Fruit fly (Drosophila melanogaster) whole organism, embryonic: ENCODE results near the gene CG17572.

Experiments used
- Aef1 ChIP-seq: fragments of 200-800 bp; sonication (Bioruptor generic); IDR thresholded peaks from 3 replicates; pipeline ENCODE4 v1.3.6; 2022; ENCODE audit warnings: missing biosample characterization, missing genetic modification characterization
- CG10321 ChIP-seq: fragments of 200-800 bp; sonication (Bioruptor generic); IDR thresholded peaks from 2 replicates; pipeline ENCODE4 v1.3.6; 2022; ENCODE audit warnings: missing biosample characterization, missing genetic modification characterization
- CG10543 ChIP-seq: fragments of 200-800 bp; sonication (Bioruptor generic); optimal IDR thresholded peaks from 3 replicates; lab custom pipeline; 2017; ENCODE audit warnings: missing biosample characterization, mild to moderate bottlenecking, missing genetic modification characterization, moderate library complexity
- CG12659 ChIP-seq: fragments of 200-800 bp; sonication (Bioruptor generic); optimal IDR thresholded peaks from 3 replicates; lab custom pipeline; 2017; ENCODE audit warnings: mild to moderate bottlenecking, missing biosample characterization, missing genetic modification reagents, missing genetic modification characterization
- CG15601 ChIP-seq: fragments of 200-800 bp; sonication (Bioruptor generic); optimal IDR thresholded peaks from 3 replicates; lab custom pipeline; 2019; ENCODE audit warnings: missing biosample characterization, mild to moderate bottlenecking, missing genetic modification characterization, moderate library complexity
- CG18599 ChIP-seq: fragments of 200-800 bp; sonication (Bioruptor generic); optimal IDR thresholded peaks from 3 replicates; lab custom pipeline; 2017; ENCODE audit warnings: missing biosample characterization, missing genetic modification characterization, mild to moderate bottlenecking, moderate library complexity, missing genetic modification reagents
- CG18764 ChIP-seq: fragments of 200-800 bp; sonication (Bioruptor generic); optimal IDR thresholded peaks from 3 replicates; lab custom pipeline; 2016; ENCODE audit warnings: missing biosample characterization, missing genetic modification characterization
- CG2120 ChIP-seq: fragments of 200-800 bp; sonication (Bioruptor generic); optimal IDR thresholded peaks from 3 replicates; lab custom pipeline; 2016; ENCODE audit warnings: missing biosample characterization, missing genetic modification characterization
- CG30020 ChIP-seq: fragments of 200-800 bp; optimal IDR thresholded peaks from 2 replicates; lab custom pipeline; 2019; ENCODE audit warnings: missing biosample characterization, mild to moderate bottlenecking, missing genetic modification characterization, moderate library complexity
- CG34224 ChIP-seq: fragments of 200-800 bp; sonication (Bioruptor generic); IDR thresholded peaks from 3 replicates; pipeline ENCODE4 v1.3.6; 2022; ENCODE audit warnings: missing biosample characterization, missing genetic modification characterization; ENCODE audit not compliant: partially characterized antibody
- CG34422 ChIP-seq: fragments of 200-800 bp; sonication (Bioruptor generic); IDR thresholded peaks from 3 replicates; pipeline ENCODE4 v1.3.6; 2022; ENCODE audit warnings: missing biosample characterization, missing genetic modification characterization
- CG3995 ChIP-seq: fragments of 200-800 bp; sonication (Bioruptor generic); optimal IDR thresholded peaks from 3 replicates; lab custom pipeline; 2016; ENCODE audit warnings: missing biosample characterization, missing genetic modification characterization
- CG42726 ChIP-seq: fragments of 200-800 bp; sonication (Bioruptor generic); IDR thresholded peaks from 2 replicates; pipeline ENCODE4 v1.3.6; 2022; ENCODE audit warnings: missing biosample characterization, missing genetic modification characterization; ENCODE audit not compliant: partially characterized antibody
- CG7372 ChIP-seq: fragments of 200-800 bp; sonication (Bioruptor generic); IDR thresholded peaks from 2 replicates; pipeline ENCODE4 v1.3.6; 2022; ENCODE audit warnings: missing biosample characterization, missing genetic modification characterization
- CG7928 ChIP-seq: fragments of 200-800 bp; sonication (Bioruptor generic); optimal IDR thresholded peaks from 2 replicates; lab custom pipeline; 2017; ENCODE audit warnings: missing biosample characterization, mild to moderate bottlenecking, missing genetic modification characterization
- CG8765 ChIP-seq: fragments of 200-800 bp; sonication (Bioruptor generic); IDR thresholded peaks from 2 replicates; pipeline ENCODE4 v1.3.6; 2022; ENCODE audit warnings: missing biosample characterization, missing genetic modification characterization
- CoRest ChIP-seq: fragments of 200-800 bp; sonication (Bioruptor generic); optimal IDR thresholded peaks from 3 replicates; lab custom pipeline; 2018; ENCODE audit warnings: missing biosample characterization, mild to moderate bottlenecking, missing genetic modification characterization, moderate library complexity
- Deaf1 ChIP-seq: fragments of 200-800 bp; optimal IDR thresholded peaks from 3 replicates; lab custom pipeline; 2019; ENCODE audit warnings: missing biosample characterization, mild to moderate bottlenecking, missing genetic modification characterization, moderate library complexity
- Dip3 ChIP-seq: fragments of 200-800 bp; sonication (Bioruptor generic); optimal IDR thresholded peaks from 3 replicates; lab custom pipeline; 2016; ENCODE audit warnings: missing biosample characterization, missing genetic modification characterization
- Doc3 ChIP-seq: fragments of 200-800 bp; sonication (Bioruptor generic); IDR thresholded peaks from 3 replicates; pipeline ENCODE4 v1.3.6; 2022; ENCODE audit warnings: missing biosample characterization, missing genetic modification characterization; ENCODE audit not compliant: partially characterized antibody
- Fer1 ChIP-seq: fragments of 200-800 bp; sonication (Bioruptor generic); optimal IDR thresholded peaks from 2 replicates; lab custom pipeline; 2017; ENCODE audit warnings: missing biosample characterization, mild to moderate bottlenecking, missing genetic modification characterization
- Fer3 ChIP-seq: fragments of 200-800 bp; sonication (Bioruptor generic); optimal IDR thresholded peaks from 2 replicates; lab custom pipeline; 2018; ENCODE audit warnings: missing biosample characterization, mild to moderate bottlenecking, missing genetic modification characterization, moderate library complexity
- Hand ChIP-seq: fragments of 200-800 bp; sonication (Bioruptor generic); optimal IDR thresholded peaks from 2 replicates; lab custom pipeline; 2017; ENCODE audit warnings: mild to moderate bottlenecking, missing biosample characterization, missing genetic modification reagents, missing genetic modification characterization
- Hr39 ChIP-seq: fragments of >200 bp; optimal IDR thresholded peaks from 2 replicates; lab custom pipeline; 2017
- MBD-R2 ChIP-seq: fragments of 200-800 bp; sonication (Bioruptor generic); IDR thresholded peaks from 2 replicates; pipeline ENCODE4 v1.3.6; 2022; ENCODE audit warnings: missing biosample characterization, missing genetic modification characterization
- Med ChIP-seq: fragments of 200-800 bp; sonication (Bioruptor generic); peaks from one replicate; lab custom pipeline; 2016; ENCODE audit warnings: missing biosample characterization, missing genetic modification characterization, mild to moderate bottlenecking, inconsistent platforms, moderate library complexity
- Opbp ChIP-seq: fragments of 200-800 bp; sonication (Bioruptor generic); IDR thresholded peaks from 3 replicates; pipeline ENCODE4 v1.3.6; 2022; ENCODE audit warnings: missing biosample characterization, missing genetic modification characterization; ENCODE audit not compliant: partially characterized antibody
- Rx ChIP-seq: fragments of 200-800 bp; sonication (Bioruptor generic); IDR thresholded peaks from 2 replicates; pipeline ENCODE4 v1.3.6; 2022; ENCODE audit warnings: missing biosample characterization, missing genetic modification characterization
- Sin3A ChIP-seq: fragments of >200 bp; optimal IDR thresholded peaks from 2 replicates; lab custom pipeline; 2018
- Sry-β ChIP-seq: fragments of 200-800 bp; sonication (Bioruptor generic); optimal IDR thresholded peaks from 2 replicates; lab custom pipeline; 2018; ENCODE audit warnings: missing biosample characterization, mild to moderate bottlenecking, missing genetic modification characterization, moderate library complexity
- Stat92E ChIP-seq, 3 experiments: fragments of >200 bp in 2 of 3; fragments of 200-800 bp in 1 of 3; sonication (Bioruptor generic) in 1 of 3; optimal IDR thresholded peaks; 2 replicates each; lab custom pipeline; 2017 to 2019; ENCODE audit warnings: missing biosample characterization in 3 of 3, missing genetic modification characterization in 3 of 3, mild to moderate bottlenecking in 1 of 3, moderate library complexity in 1 of 3
- croc ChIP-seq: fragments of 200-800 bp; sonication (Bioruptor generic); conservative IDR thresholded peaks from 3 replicates; pipeline ENCODE4 v1.3.6; 2022; ENCODE audit warnings: missing biosample characterization, missing genetic modification characterization
- dm ChIP-seq: fragments of 200-800 bp; sonication (Bioruptor generic); optimal IDR thresholded peaks from 3 replicates; lab custom pipeline; 2016; ENCODE audit warnings: missing biosample characterization, missing genetic modification characterization
- exex ChIP-seq: fragments of 200-800 bp; sonication (Bioruptor generic); optimal IDR thresholded peaks from 4 replicates; lab custom pipeline; 2018; ENCODE audit warnings: missing biosample characterization, mild to moderate bottlenecking, missing genetic modification characterization, moderate library complexity
- insv ChIP-seq, 2 experiments: fragments of 200-800 bp; sonication (Bioruptor generic); optimal IDR thresholded peaks; 3 replicates each; lab custom pipeline; 2016 to 2018; ENCODE audit warnings: missing biosample characterization in 2 of 2, missing genetic modification characterization in 2 of 2
- kni ChIP-seq: fragments of 200-800 bp; sonication (Bioruptor generic); optimal IDR thresholded peaks from 3 replicates; lab custom pipeline; 2017; ENCODE audit warnings: mild to moderate bottlenecking, missing biosample characterization, missing genetic modification reagents, missing genetic modification characterization
- knrl ChIP-seq: fragments of 200-800 bp; sonication (Bioruptor generic); IDR thresholded peaks from 3 replicates; pipeline ENCODE4 v1.3.6; 2022; ENCODE audit warnings: missing biosample characterization, missing genetic modification characterization; ENCODE audit not compliant: partially characterized antibody
- mirr ChIP-seq: fragments of 200-800 bp; sonication (Bioruptor generic); optimal IDR thresholded peaks from 3 replicates; lab custom pipeline; 2018; ENCODE audit warnings: missing biosample characterization, mild to moderate bottlenecking, missing genetic modification characterization
- nau ChIP-seq: fragments of 200-800 bp; sonication (Bioruptor generic); optimal IDR thresholded peaks from 3 replicates; lab custom pipeline; 2017; ENCODE audit warnings: missing biosample characterization, mild to moderate bottlenecking, missing genetic modification characterization, missing genetic modification reagents
- nmo ChIP-seq: fragments of 200-800 bp; sonication (Bioruptor generic); optimal IDR thresholded peaks from 2 replicates; lab custom pipeline; 2018; ENCODE audit warnings: missing biosample characterization, mild to moderate bottlenecking, missing genetic modification characterization, moderate library complexity
- pzg ChIP-seq: fragments of 200-800 bp; sonication (Bioruptor generic); optimal IDR thresholded peaks from 3 replicates; lab custom pipeline; 2018; ENCODE audit warnings: missing biosample characterization, mild to moderate bottlenecking, missing genetic modification characterization, moderate library complexity
- ranshi ChIP-seq: fragments of 200-800 bp; sonication (Bioruptor generic); IDR thresholded peaks from 2 replicates; pipeline ENCODE4 v1.3.6; 2022; ENCODE audit warnings: missing biosample characterization, missing genetic modification characterization
- row ChIP-seq: fragments of 200-800 bp; sonication (Bioruptor generic); IDR thresholded peaks from 3 replicates; pipeline ENCODE4 v1.3.6; 2022; ENCODE audit warnings: missing biosample characterization, missing genetic modification characterization
- run ChIP-seq: fragments of 200-800 bp; sonication (Bioruptor generic); optimal IDR thresholded peaks from 3 replicates; lab custom pipeline; 2018; ENCODE audit warnings: missing biosample characterization, mild to moderate bottlenecking, missing genetic modification characterization
- sim ChIP-seq: fragments of 200-800 bp; sonication (Bioruptor generic); IDR thresholded peaks from 2 replicates; pipeline ENCODE4 v1.3.6; 2022; ENCODE audit warnings: missing biosample characterization, missing genetic modification characterization
- so ChIP-seq: fragments of 200-800 bp; sonication (Bioruptor generic); IDR thresholded peaks from 3 replicates; pipeline ENCODE4 v1.3.6; 2022; ENCODE audit warnings: missing biosample characterization, missing genetic modification characterization
- sr ChIP-seq: fragments of 200-800 bp; sonication (Bioruptor generic); IDR thresholded peaks from 3 replicates; pipeline ENCODE4 v1.3.6; 2022; ENCODE audit warnings: missing biosample characterization, missing genetic modification characterization
- stwl ChIP-seq: fragments of 200-800 bp; sonication (Bioruptor generic); optimal IDR thresholded peaks from 3 replicates; lab custom pipeline; 2018; ENCODE audit warnings: missing biosample characterization, mild to moderate bottlenecking, missing genetic modification characterization, moderate library complexity
- trem ChIP-seq: fragments of 200-800 bp; optimal IDR thresholded peaks from 3 replicates; lab custom pipeline; 2019; ENCODE audit warnings: missing biosample characterization, mild to moderate bottlenecking, missing genetic modification characterization, moderate library complexity

CG17572 gene

dm6 chr2L:19053860-19054515 is 20.0 kb downstream of the CG17572 start, which contains the start of gene CG10492 (continued):
- TF ChIP-seq stwl (peak; percentile 51), Sry-β (GFP tag; lab: Kevin White, UChicago) (no peak), sr (GFP tag; lab: Robert Waterston, UW) (peak; percentile 29; the same call in 1 of the 3 replicates), Aef1 (GFP tag; lab: Robert Waterston, UW) (no peak; the same call in 2 of the 3 replicates), nmo (GFP tag; lab: Kevin White, UChicago) (peak; percentile 45), CG2120 (no peak), Stat92E (GFP tag; optimal IDR thresholded peaks at IDR 0.05; lab: Kevin White, UChicago) (no peak), CG42726 (GFP tag; lab: Robert Waterston, UW) (0 out of 2 replicates have a peak, but pooled peaks have one; percentile 21), CG7372 (no peak), CG12659 (GFP tag; lab: Kevin White, UChicago) (peak; percentile 68), MBD-R2 (GFP tag; lab: Robert Waterston, UW) (peak; percentile 54), Dip3 (peak; percentile 12), sim (GFP tag; lab: Robert Waterston, UW) (no peak), CG10321 (no peak), Hr39 (no peak), CG34224 (GFP tag; lab: Robert Waterston, UW) (no peak; the same call in 2 of the 3 replicates), run (tag; lab: Kevin White, UChicago) (no peak), CoRest (tag; lab: Kevin White, UChicago) (peak; percentile 42), kni (GFP tag; lab: Kevin White, UChicago) (peak; percentile 92), Fer3 (tag; lab: Kevin White, UChicago) (no peak), row (GFP tag; lab: Robert Waterston, UW) (peak; percentile 34; the same call in 2 of the 3 replicates), CG7928 (GFP tag; lab: Kevin White, UChicago) (no peak), CG8765 (GFP tag; lab: Robert Waterston, UW) (peak; percentile 19; the same call in 1 of the 2 replicates), CG10543 (GFP tag; lab: Kevin White, UChicago) (peak; percentile 28), CG18764 (GFP tag; lab: Kevin White, UChicago) (no peak), dm (peak; percentile 60), Opbp (peak; percentile 51; the same call in 1 of the 3 replicates), insv (GFP tag; optimal IDR thresholded peaks at IDR 0.05; lab: Kevin White, UChicago) (peak in 1 of 2 experiments; percentile 32), pzg (peak; percentile 73), Deaf1 (tag; lab: Kevin White, UChicago) (peak; percentile 10), trem (tag; lab: Kevin White, UChicago) (peak; percentile 90), CG18599 (GFP tag; lab: Kevin White, UChicago) (no peak), exex (tag; lab: Kevin White, UChicago) (no peak), Fer1 (GFP tag; lab: Kevin White, UChicago) (peak; percentile 24), ranshi (GFP tag; lab: Robert Waterston, UW) (no peak), knrl (GFP tag; lab: Robert Waterston, UW) (0 out of 3 replicates have a peak, but pooled peaks have one; percentile 33), Med (peak; percentile 60), Doc3 (GFP tag; lab: Robert Waterston, UW) (no peak), croc (GFP tag; lab: Robert Waterston, UW) (no peak), Sin3A (peak; percentile 88), Rx (no peak), CG34422 (peak; percentile 83), CG15601 (tag; lab: Kevin White, UChicago) (no peak), CG3995 (GFP tag; lab: Kevin White, UChicago) (peak; percentile 75), CG30020 (tag; lab: Kevin White, UChicago) (peak; percentile 49), mirr (GFP tag; lab: Kevin White, UChicago) (no peak), so (no peak), nau (GFP tag; lab: Kevin White, UChicago) (no peak), Hand (GFP tag; lab: Kevin White, UChicago) (no peak)
